Fruit fly (Drosophila melanogaster) whole organism, prepupa: Measurements from ENCODE around the gene Yp1.

ENCODE experiments used
- CG11294 ChIP-seq: fragments of 200-800 bp; sonication (Bioruptor generic); IDR thresholded peaks from 2 replicates; pipeline ENCODE4 v1.3.6; 2022; ENCODE audit warnings: missing biosample characterization, missing genetic modification characterization
- CG6163 ChIP-seq: fragments of 200-800 bp; sonication (Bioruptor generic); IDR thresholded peaks from 3 replicates; pipeline ENCODE4 v1.3.6; 2022; ENCODE audit warnings: missing biosample characterization, missing genetic modification characterization
- CG6792 ChIP-seq: fragments of 200-800 bp; sonication (Bioruptor generic); optimal IDR thresholded peaks from 3 replicates; lab custom pipeline; 2016; ENCODE audit warnings: missing biosample characterization, missing genetic modification characterization
- Eip78C ChIP-seq: fragments of 200-800 bp; sonication (Bioruptor generic); peaks from one replicate; lab custom pipeline; 2016; ENCODE audit warnings: missing biosample characterization, missing genetic modification characterization
- Sox14 ChIP-seq: fragments of 200-800 bp; sonication (Bioruptor generic); optimal IDR thresholded peaks from 3 replicates; lab custom pipeline; 2016; ENCODE audit warnings: missing biosample characterization, missing genetic modification characterization
- acj6 ChIP-seq: fragments of 200-800 bp; sonication (Bioruptor generic); optimal IDR thresholded peaks from 3 replicates; lab custom pipeline; 2016; ENCODE audit warnings: missing biosample characterization, missing genetic modification characterization
- cyc ChIP-seq: fragments of 200-800 bp; sonication (Bioruptor generic); optimal IDR thresholded peaks from 3 replicates; lab custom pipeline; 2016; ENCODE audit warnings: missing biosample characterization, missing genetic modification characterization
- esn ChIP-seq: fragments of 200-800 bp; sonication (Bioruptor generic); optimal IDR thresholded peaks from 2 replicates; lab custom pipeline; 2016; ENCODE audit warnings: missing biosample characterization, mild to moderate bottlenecking, missing genetic modification characterization, moderate library complexity
- fd59A ChIP-seq: fragments of 200-800 bp; sonication (Bioruptor generic); optimal IDR thresholded peaks from 2 replicates; lab custom pipeline; 2017; ENCODE audit warnings: missing biosample characterization, mild to moderate bottlenecking, missing genetic modification characterization, missing genetic modification reagents

DNA sequence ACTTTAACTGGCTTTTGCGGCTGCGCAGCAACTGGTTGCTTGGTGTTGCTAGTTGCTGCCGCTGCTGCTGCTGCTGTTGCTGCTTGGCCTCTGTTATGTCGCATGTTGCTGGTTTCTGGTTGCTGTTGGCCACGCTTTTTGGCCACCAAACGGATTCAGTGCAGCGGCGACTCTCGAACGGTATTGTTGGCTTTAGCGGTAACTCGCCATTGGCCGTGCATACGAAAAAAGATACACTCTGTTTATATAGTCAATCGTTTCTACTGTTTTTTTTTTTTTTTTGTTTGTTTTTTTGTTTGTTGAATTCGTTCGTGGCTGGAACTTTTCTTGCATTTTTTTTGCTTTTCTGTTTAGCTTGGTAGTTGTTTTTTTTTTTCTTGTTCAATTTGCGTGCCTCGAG is 36.9 kb upstream of the Yp1 start, which contains the start of gene Cht6:
- TF ChIP-seq Sox14 (no peak), fd59A (no peak), CG11294 (GFP tag; lab: Robert Waterston, UW) (no peak), esn (no peak), acj6 (GFP tag; lab: Kevin White, UChicago) (no peak), CG6163 (GFP tag; lab: Robert Waterston, UW) (no peak), cyc (GFP tag; lab: Kevin White, UChicago) (no peak), CG6792 (GFP tag; lab: Kevin White, UChicago) (no peak), Eip78C (GFP tag; lab: Kevin White, UChicago) (peak; percentile 61)
